Fruit fly (Drosophila melanogaster) Kc167 (cell line): ENCODE data around the gene CG2767.

ENCODE experiments used
- h ChIP-seq: fragments of >200 bp; optimal IDR thresholded peaks from 3 replicates; lab custom pipeline; 2018; ENCODE audit warnings: missing external identifiers
- insv ChIP-seq: fragments of >200 bp; optimal IDR thresholded peaks from 3 replicates; lab custom pipeline; 2018; ENCODE audit warnings: missing external identifiers
- ttk ChIP-seq: sonication (Bioruptor generic); optimal IDR thresholded peaks from 2 replicates; lab custom pipeline; 2017; ENCODE audit warnings: missing external identifiers

DNA sequence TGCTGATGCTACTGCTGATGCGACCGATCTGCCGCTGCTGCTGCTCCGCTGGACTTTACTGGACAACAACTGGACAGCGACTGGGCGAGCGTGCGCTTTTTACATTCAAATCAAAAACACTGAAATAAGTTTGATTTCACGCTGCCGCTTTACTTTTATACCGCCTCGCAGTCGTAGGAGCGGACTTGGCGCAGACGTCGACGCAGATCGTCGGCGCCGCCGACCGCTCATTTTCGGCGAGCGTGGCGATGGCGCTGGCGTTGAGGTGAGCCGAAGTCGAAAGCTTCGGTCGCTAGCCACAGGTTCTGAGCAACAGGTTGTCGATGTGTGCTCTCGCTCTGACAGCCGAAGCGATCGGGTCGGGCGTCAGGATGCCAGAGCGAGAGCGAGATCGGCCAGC lies 12.2 kb downstream of the CG2767 start, which contains the start of gene Elovl7:
- TF ChIP-seq insv (lab: Kevin White, UChicago) (no peak), ttk (lab: Kevin White, UChicago) (no peak), h (lab: Kevin White, UChicago) (no peak)
